Fruit fly (Drosophila melanogaster) whole organism, pupa: ENCODE results near the gene Nrx-IV.

ENCODE experiments used
- CG13204 ChIP-seq: fragments of 200-800 bp; sonication (Bioruptor generic); optimal IDR thresholded peaks from 2 replicates; lab custom pipeline; 2018; ENCODE audit warnings: missing biosample characterization, mild to moderate bottlenecking, missing genetic modification characterization, moderate library complexity
- CG4496 ChIP-seq: fragments of 200-800 bp; sonication (Bioruptor generic); IDR thresholded peaks from 3 replicates; pipeline ENCODE4 v1.3.6; 2022; ENCODE audit warnings: missing biosample characterization, missing genetic modification characterization
- EcR ChIP-seq: fragments of 200-800 bp; sonication (Bioruptor generic); optimal IDR thresholded peaks from 3 replicates; lab custom pipeline; 2019; ENCODE audit warnings: missing biosample characterization, missing genetic modification characterization, mild to moderate bottlenecking, moderate library complexity, missing genetic modification reagents
- Pif1B ChIP-seq: fragments of 200-800 bp; sonication (Bioruptor generic); optimal IDR thresholded peaks from 3 replicates; lab custom pipeline; 2016; ENCODE audit warnings: missing biosample characterization, missing genetic modification characterization

DNA sequence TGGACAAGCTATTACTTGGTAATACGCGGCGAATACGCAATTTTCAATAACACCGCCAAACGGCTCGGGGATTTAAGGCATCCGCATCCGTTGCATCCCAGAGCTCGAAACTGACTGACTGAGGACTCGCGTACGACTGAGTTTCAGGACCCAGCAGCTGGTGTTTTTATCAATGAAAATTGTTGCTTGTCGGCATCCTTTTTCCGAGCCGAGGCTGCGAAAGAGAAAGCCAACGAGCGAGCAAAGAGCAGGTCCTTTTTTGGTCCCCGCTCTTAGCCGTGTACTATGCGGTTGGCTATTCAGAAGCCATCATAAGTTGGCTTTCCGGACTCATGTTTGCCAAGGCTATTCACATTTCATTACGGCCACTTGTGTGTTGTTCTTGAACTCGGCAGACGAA, 29.1 kb downstream of the Nrx-IV start, which contains the start of gene Rh7:
- TF ChIP-seq EcR (GFP tag; lab: Kevin White, UChicago) = no peak
- no peak for TF ChIP-seq CG13204 (GFP tag; lab: Kevin White, UChicago)
- TF ChIP-seq CG4496 (GFP tag; lab: Robert Waterston, UW) = no peak
- no peak for TF ChIP-seq Pif1B (GFP tag; lab: Kevin White, UChicago)
